Fruit fly (Drosophila melanogaster) whole organism, prepupa: ENCODE measurements around the gene CG31789.

Experiments
- CG31627 ChIP-seq: fragments of 200-800 bp; sonication (Bioruptor generic); optimal IDR thresholded peaks from 3 replicates; lab custom pipeline; 2016; ENCODE audit warnings: missing biosample characterization, missing genetic modification characterization
- Ets96B ChIP-seq: fragments of 200-800 bp; optimal IDR thresholded peaks from 2 replicates; lab custom pipeline; 2019; ENCODE audit warnings: missing biosample characterization, mild to moderate bottlenecking, missing genetic modification characterization, moderate library complexity
- Sox102F ChIP-seq: fragments of 200-800 bp; sonication (Bioruptor generic); optimal IDR thresholded peaks from 2 replicates; lab custom pipeline; 2016; ENCODE audit warnings: missing biosample characterization, mild to moderate bottlenecking, missing genetic modification characterization
- Sox15 ChIP-seq: fragments of 200-800 bp; sonication (Bioruptor generic); optimal IDR thresholded peaks from 3 replicates; lab custom pipeline; 2016; ENCODE audit warnings: missing biosample characterization, missing genetic modification characterization
- fkh ChIP-seq: fragments of 200-800 bp; sonication (Bioruptor generic); optimal IDR thresholded peaks from 3 replicates; lab custom pipeline; 2017; ENCODE audit warnings: missing biosample characterization, mild to moderate bottlenecking, missing genetic modification characterization, moderate library complexity
- lz ChIP-seq: fragments of 200-800 bp; sonication (Bioruptor generic); optimal IDR thresholded peaks from 3 replicates; lab custom pipeline; 2016; ENCODE audit warnings: missing biosample characterization, missing genetic modification characterization
- svp ChIP-seq: fragments of 200-800 bp; sonication (Bioruptor generic); peaks from one replicate; lab custom pipeline; 2016; ENCODE audit warnings: missing biosample characterization, missing genetic modification characterization

dm6 chr2L:18616019-18616418, 10.3 kb downstream of the CG31789 start, which contains the start of gene IFT46:
- TF ChIP-seq fkh, result no peak
- TF ChIP-seq Sox15, result no peak
- TF ChIP-seq Sox102F (GFP tag; lab: Kevin White, UChicago), result no peak
- TF ChIP-seq lz, result no peak
- no peak for TF ChIP-seq Ets96B (tag; lab: Kevin White, UChicago)
- TF ChIP-seq svp (GFP tag; lab: Kevin White, UChicago), result no peak
- TF ChIP-seq CG31627, result no peak
